Fruit fly (Drosophila melanogaster) whole organism, pupa: ENCODE data around the gene Grp170.

Experiments used
- CG4496 ChIP-seq: fragments of 200-800 bp; sonication (Bioruptor generic); IDR thresholded peaks from 3 replicates; pipeline ENCODE4 v1.3.6; 2022; ENCODE audit warnings: missing biosample characterization, missing genetic modification characterization
- CG8301 ChIP-seq: fragments of 200-800 bp; sonication (Bioruptor generic); optimal IDR thresholded peaks from 2 replicates; lab custom pipeline; 2018; ENCODE audit warnings: missing biosample characterization, mild to moderate bottlenecking, missing genetic modification characterization
- D1 ChIP-seq: fragments of 200-800 bp; sonication (Bioruptor generic); optimal IDR thresholded peaks from 2 replicates; lab custom pipeline; 2018; ENCODE audit warnings: missing biosample characterization, mild to moderate bottlenecking, missing genetic modification characterization, moderate library complexity
- Pif1A ChIP-seq: fragments of 200-800 bp; sonication (Bioruptor generic); optimal IDR thresholded peaks from 3 replicates; lab custom pipeline; 2016; ENCODE audit warnings: missing biosample characterization, missing genetic modification characterization
- Pif1B ChIP-seq: fragments of 200-800 bp; sonication (Bioruptor generic); optimal IDR thresholded peaks from 3 replicates; lab custom pipeline; 2016; ENCODE audit warnings: missing biosample characterization, missing genetic modification characterization
- gl ChIP-seq: fragments of 200-800 bp; sonication (Bioruptor generic); optimal IDR thresholded peaks from 2 replicates; lab custom pipeline; 2018; ENCODE audit warnings: missing biosample characterization, mild to moderate bottlenecking, missing genetic modification characterization

DNA sequence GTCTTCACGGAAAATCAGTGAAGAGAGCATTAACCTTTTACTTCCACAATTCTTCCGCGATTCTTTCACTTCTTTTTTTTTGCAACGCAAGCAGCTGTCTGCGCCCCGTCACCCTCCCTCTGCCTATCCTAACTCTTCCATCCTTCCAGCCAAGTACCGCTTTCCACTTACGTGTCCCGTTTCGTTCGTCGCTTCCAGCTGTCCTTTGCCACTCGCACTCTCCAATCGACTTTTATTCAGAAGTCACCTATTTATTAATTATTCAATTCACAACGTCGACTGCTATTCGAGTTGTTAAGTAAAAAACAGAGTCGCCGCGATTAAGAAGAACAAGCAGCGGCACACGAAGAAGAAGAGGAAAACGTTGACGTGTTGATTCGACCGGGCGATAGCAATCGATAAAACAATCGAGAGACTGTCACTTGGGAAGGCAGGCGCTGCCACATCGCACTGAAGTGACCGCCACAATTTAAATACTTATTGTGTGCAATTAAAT, at the start of gene Grp170:
- TF ChIP-seq Pif1B (GFP tag; lab: Kevin White, UChicago) (peak; percentile 28), CG4496 (no peak), D1 (no peak), Pif1A (no peak), gl (tag; lab: Kevin White, UChicago) (no peak), CG8301 (no peak)
